Worm (Caenorhabditis elegans) whole organism, L4/young adult: ENCODE measurements around the gene col-36.

ENCODE experiments used
- W03F9.2 ChIP-seq: fragments of 150-350 bp; optimal IDR thresholded peaks from 2 replicates; lab custom pipeline; 2014; ENCODE audit warnings: missing biosample characterization, missing genetic modification characterization
- dao-5 ChIP-seq: sonication (generic microtip); optimal IDR thresholded peaks from 2 replicates; lab custom pipeline; 2016; ENCODE audit warnings: missing genotype, missing genetic modification characterization, moderate library complexity, missing compliant biosample characterization
- him-1 ChIP-seq: sonication (generic microtip); optimal IDR thresholded peaks from 2 replicates; lab custom pipeline; 2016; ENCODE audit warnings: missing genotype, missing genetic modification reagents, missing genetic modification characterization, missing compliant biosample characterization

DNA sequence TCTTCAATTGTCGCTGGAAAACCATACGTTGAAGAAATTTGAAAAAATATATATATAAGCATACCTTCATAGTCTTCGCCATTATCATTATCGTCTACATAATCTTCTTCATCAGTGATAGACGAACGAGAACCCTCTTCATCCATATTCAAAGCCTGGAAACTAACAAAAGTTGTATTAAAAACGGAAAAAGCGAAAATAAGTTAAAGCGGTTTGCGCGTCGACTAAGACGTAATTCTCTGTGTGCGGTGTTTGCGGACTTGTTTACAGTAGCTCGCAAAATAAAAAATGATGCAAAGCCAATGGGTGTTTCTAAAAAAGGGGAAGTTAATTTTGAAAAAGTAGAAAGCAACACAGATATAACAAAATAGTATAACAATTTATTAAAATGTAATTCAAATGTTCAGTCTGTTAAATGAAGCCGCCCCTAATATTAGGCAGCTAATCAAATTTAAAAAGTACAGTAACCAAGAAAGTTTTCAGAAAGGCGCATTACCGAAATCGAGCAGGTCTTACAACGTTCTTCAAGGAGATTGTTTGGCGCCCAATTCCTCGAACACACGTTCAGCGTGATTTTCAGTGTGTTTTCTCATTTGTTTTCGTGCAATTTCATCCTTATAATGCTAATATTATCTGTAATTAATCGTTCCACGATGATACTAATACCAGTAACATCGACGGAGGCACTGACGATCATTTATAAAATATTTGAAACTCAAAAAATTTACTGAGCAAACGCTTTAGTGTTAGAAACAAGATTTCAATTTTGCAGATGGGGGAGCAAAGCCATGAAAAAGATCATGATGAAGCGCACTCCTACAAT lies 36.5 kb downstream of the col-36 start, which contains the start of the genes T07F8.4 and gld-3:
- peak; percentile 47 for TF ChIP-seq W03F9.2 (tag; lab: Kevin White, UChicago)
- TF ChIP-seq dao-5, result no peak
- no peak for TF ChIP-seq him-1
